Fruit fly (Drosophila melanogaster): ENCODE measurements around the gene CG42780.
A peak's percentile ranks its signal among the peaks of the same experiment; 100 is the strongest.

CG42780 gene

dm6 chrX:7336121-7336961, 4.3 kb upstream of the CG42780 start (continued):
- peak; percentile 79 for TF ChIP-seq Nf-YB (GFP tag; optimal IDR thresholded peaks at IDR 0.05)
- TF ChIP-seq CG10267 (tag; optimal IDR thresholded peaks at IDR 0.05): peak; percentile 87
- peak; percentile 89 for TF ChIP-seq zen (tag; optimal IDR thresholded peaks at IDR 0.05)
- TF ChIP-seq MBD-R2 (GFP tag; IDR thresholded peaks at IDR 0.05): peak; percentile 48; the same call in 1 of the 2 replicates
- TF ChIP-seq tna (GFP tag; IDR thresholded peaks at IDR 0.05; ENCODE audit: partially characterized antibody): no peak
- TF ChIP-seq Rx (GFP tag; IDR thresholded peaks at IDR 0.05): peak; percentile 80
- no peak for TF ChIP-seq h (optimal IDR thresholded peaks at IDR 0.05)
- peak; percentile 93 for TF ChIP-seq Hsf (GFP tag; optimal IDR thresholded peaks at IDR 0.05)
- TF ChIP-seq CG11695 (GFP tag; IDR thresholded peaks at IDR 0.05): peak; percentile 91
- peak; percentile 35 for TF ChIP-seq Hey (tag; optimal IDR thresholded peaks at IDR 0.05)
- TF ChIP-seq pan (optimal IDR thresholded peaks at IDR 0.05): no peak
- peak in 1 of 2 experiments; percentile 90 for TF ChIP-seq pan (GFP tag; optimal IDR thresholded peaks at IDR 0.05 in 1 of 2, IDR thresholded peaks at IDR 0.05 in 1 of 2)
- TF ChIP-seq CG2712 (tag; optimal IDR thresholded peaks at IDR 0.05): peak; percentile 97
- TF ChIP-seq CG12071 (GFP tag; optimal IDR thresholded peaks at IDR 0.05): peak; percentile 92
- peak; percentile 95 for TF ChIP-seq unpg (GFP tag; optimal IDR thresholded peaks at IDR 0.05)
- TF ChIP-seq lov (optimal IDR thresholded peaks at IDR 0.05): no peak
- TF ChIP-seq lov (GFP tag; IDR thresholded peaks at IDR 0.05): peak; percentile 75; the same call in 2 of the 3 replicates
- peak; percentile 57 for TF ChIP-seq sqz (GFP tag; optimal IDR thresholded peaks at IDR 0.05)
- peak; percentile 70 for TF ChIP-seq slbo (GFP tag; IDR thresholded peaks at IDR 0.05)
- TF ChIP-seq pita (GFP tag; optimal IDR thresholded peaks at IDR 0.05): no peak
- TF ChIP-seq Chrac-16 (GFP tag; optimal IDR thresholded peaks at IDR 0.05): peak; percentile 93
- peak; percentile 94 for TF ChIP-seq ATbp (GFP tag; optimal IDR thresholded peaks at IDR 0.05)
- peak; percentile 89 for TF ChIP-seq org-1 (GFP tag; optimal IDR thresholded peaks at IDR 0.05)
- TF ChIP-seq Dip3 (GFP tag; optimal IDR thresholded peaks at IDR 0.05): peak; percentile 63
- peak; percentile 88 for TF ChIP-seq slp2 (GFP tag; optimal IDR thresholded peaks at IDR 0.05)
- TF ChIP-seq Oli (tag; optimal IDR thresholded peaks at IDR 0.05): peak; percentile 96
- TF ChIP-seq jumu (GFP tag; optimal IDR thresholded peaks at IDR 0.05): peak; percentile 88
- peak; percentile 89 for TF ChIP-seq en (GFP tag; optimal IDR thresholded peaks at IDR 0.05)
- TF ChIP-seq kay (GFP tag; optimal IDR thresholded peaks at IDR 0.05): peak; percentile 81
- peak; percentile 83 for TF ChIP-seq CG17385 (GFP tag; optimal IDR thresholded peaks at IDR 0.05)
- peak; percentile 47 for TF ChIP-seq Sry-δ (GFP tag; optimal IDR thresholded peaks at IDR 0.05)
- peak; percentile 95 for TF ChIP-seq CG12391 (tag; optimal IDR thresholded peaks at IDR 0.05)
- peak; percentile 41 for TF ChIP-seq cad (GFP tag; optimal IDR thresholded peaks at IDR 0.05)
- TF ChIP-seq sens-2 (GFP tag; IDR thresholded peaks at IDR 0.05): peak; percentile 55; the same call in 1 of the 2 replicates
- TF ChIP-seq Fer2 (tag; optimal IDR thresholded peaks at IDR 0.05): peak; percentile 40
- TF ChIP-seq Atf3 (GFP tag; optimal IDR thresholded peaks at IDR 0.05): peak; percentile 89
- TF ChIP-seq pnt (GFP tag; optimal IDR thresholded peaks at IDR 0.05): peak; percentile 90
- peak; percentile 89 for TF ChIP-seq Mes4 (GFP tag; optimal IDR thresholded peaks at IDR 0.05)
- peak; percentile 78 for TF ChIP-seq peb (GFP tag; IDR thresholded peaks at IDR 0.05)
- peak; percentile 89 for TF ChIP-seq CG12236 (GFP tag; optimal IDR thresholded peaks at IDR 0.05)
- peak; percentile 78 for TF ChIP-seq CG6765 (GFP tag; optimal IDR thresholded peaks at IDR 0.05)
- no peak for TF ChIP-seq Adf1 (GFP tag; IDR thresholded peaks at IDR 0.05)
- TF ChIP-seq CG10209 (GFP tag; optimal IDR thresholded peaks at IDR 0.05): peak; percentile 94
- peak; percentile 69 for TF ChIP-seq CG6683 (GFP tag; optimal IDR thresholded peaks at IDR 0.05)
- peak; percentile 74 for TF ChIP-seq CG8290 (GFP tag; optimal IDR thresholded peaks at IDR 0.05)
- TF ChIP-seq CG8290 (tag; optimal IDR thresholded peaks at IDR 0.05): peak; percentile 63 to 93
- TF ChIP-seq lbe (GFP tag; optimal IDR thresholded peaks at IDR 0.05): no peak
- peak; percentile 81 for TF ChIP-seq odd (GFP tag; optimal IDR thresholded peaks at IDR 0.05)
- TF ChIP-seq ro (GFP tag; IDR thresholded peaks at IDR 0.05): peak; percentile 54; the same call in 1 of the 2 replicates
- TF ChIP-seq CG34376 (GFP tag; optimal IDR thresholded peaks at IDR 0.05): no peak
